Fruit fly (Drosophila melanogaster): ENCODE results near the gene AhcyL1.

The AhcyL1 gene

DNA sequence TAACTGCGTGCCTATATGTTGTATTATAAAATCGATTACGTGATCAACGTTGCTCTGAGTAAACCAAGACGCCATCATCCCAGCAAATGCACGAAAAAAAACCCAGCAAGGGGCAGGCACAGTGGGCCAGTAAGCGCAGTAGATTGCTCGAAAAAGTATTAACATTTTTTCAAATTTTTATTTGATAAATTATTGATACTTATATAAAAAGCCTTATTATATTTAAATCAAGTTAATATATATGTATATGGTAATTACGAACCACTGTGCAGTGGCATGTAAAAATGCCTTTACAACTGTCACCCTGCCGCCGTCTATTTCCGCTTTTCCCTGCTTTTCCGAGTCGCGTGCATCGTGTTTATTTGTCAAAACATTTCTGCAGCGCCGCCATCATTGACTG lies 45.1 kb downstream of the AhcyL1 start (continued):
- TF ChIP-seq acj6 (GFP tag; optimal IDR thresholded peaks at IDR 0.05) (no peak), Ets21C (GFP tag; optimal IDR thresholded peaks at IDR 0.05) (no peak), topi (GFP tag; optimal IDR thresholded peaks at IDR 0.05) (no peak), Ets96B (tag; optimal IDR thresholded peaks at IDR 0.05) (no peak), CG3919 (GFP tag; optimal IDR thresholded peaks at IDR 0.05) (no peak), CG15336 (GFP tag; IDR thresholded peaks at IDR 0.05) (peak; percentile 59; the same call in 1 of the 2 replicates), CG8319 (GFP tag; optimal IDR thresholded peaks at IDR 0.05) (no peak), CG11902 (GFP tag; optimal IDR thresholded peaks at IDR 0.05) (no peak), fd85E (GFP tag; optimal IDR thresholded peaks at IDR 0.05) (no peak)

Measured in whole organism, prepupa.